Worm (Caenorhabditis elegans): ENCODE measurements around the gene Y67D8C.2.

DNA sequence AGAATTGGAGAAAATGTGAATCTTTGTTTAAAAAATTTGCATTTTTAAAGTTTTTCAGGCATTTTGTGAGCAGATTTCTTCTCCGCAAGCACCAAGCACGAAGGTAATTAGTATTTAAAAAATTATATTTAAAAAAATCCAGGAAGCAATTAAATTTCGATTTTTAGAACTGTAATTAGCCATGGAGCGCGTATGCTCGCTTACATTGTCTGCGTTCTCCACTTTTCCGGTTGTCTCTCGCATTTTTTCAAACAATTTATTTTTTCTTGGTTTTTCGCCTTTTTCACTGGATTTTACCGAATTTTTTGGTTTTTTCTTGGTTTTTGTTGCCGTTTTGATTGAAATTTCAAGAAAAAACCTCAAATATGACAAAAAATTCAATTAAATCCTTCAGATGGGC lies 16.8 kb upstream of the Y67D8C.2 start:
- TF ChIP-seq ama-1 (optimal IDR thresholded peaks at IDR 0.05) (no peak), skn-1 (tag; optimal IDR thresholded peaks at IDR 0.05) (no peak), C34F6.9 (tag; optimal IDR thresholded peaks at IDR 0.05) (peak; percentile 30)

All from whole organism, L2 larva.